Fruit fly (Drosophila melanogaster) whole organism, embryonic: ENCODE measurements around the gene Ir20a.

Experiments
- Abd-B ChIP-seq: fragments of 200-800 bp; sonication (Bioruptor generic); optimal IDR thresholded peaks from 2 replicates; lab custom pipeline; 2018; ENCODE audit warnings: missing biosample characterization, mild to moderate bottlenecking, missing genetic modification characterization, moderate library complexity
- Antp ChIP-seq: fragments of 200-800 bp; sonication (Bioruptor generic); optimal IDR thresholded peaks from 3 replicates; lab custom pipeline; 2016; ENCODE audit warnings: missing biosample characterization, missing genetic modification characterization
- B-H1 ChIP-seq: fragments of 200-800 bp; sonication (Bioruptor generic); IDR thresholded peaks from 3 replicates; pipeline ENCODE4 v1.3.6; 2022; ENCODE audit warnings: missing biosample characterization, missing genetic modification characterization
- BEAF-32 ChIP-seq: fragments of 200-800 bp; sonication (Bioruptor generic); optimal IDR thresholded peaks from 3 replicates; lab custom pipeline; 2017; ENCODE audit warnings: missing biosample characterization, missing genetic modification characterization, mild to moderate bottlenecking, moderate library complexity, missing genetic modification reagents
- Blimp-1 ChIP-seq: fragments of 200-800 bp; sonication (Bioruptor generic); optimal IDR thresholded peaks from 3 replicates; lab custom pipeline; 2018; ENCODE audit warnings: missing biosample characterization, missing genetic modification characterization, mild to moderate bottlenecking, moderate library complexity, missing genetic modification reagents
- CG10209 ChIP-seq: fragments of 200-800 bp; sonication (Bioruptor generic); optimal IDR thresholded peaks from 3 replicates; lab custom pipeline; 2017; ENCODE audit warnings: missing biosample characterization, mild to moderate bottlenecking, missing genetic modification characterization, missing genetic modification reagents
- CG10274 ChIP-seq: fragments of 200-800 bp; sonication (Bioruptor generic); optimal IDR thresholded peaks from 3 replicates; lab custom pipeline; 2017; ENCODE audit warnings: missing biosample characterization, mild to moderate bottlenecking, missing genetic modification characterization
- CG11093 ChIP-seq: fragments of 200-800 bp; sonication (Bioruptor generic); IDR thresholded peaks from 3 replicates; pipeline ENCODE4 v1.3.6; 2022; ENCODE audit warnings: missing biosample characterization, missing genetic modification characterization
- CG13123 ChIP-seq: fragments of 200-800 bp; sonication (Bioruptor generic); optimal IDR thresholded peaks from 2 replicates; lab custom pipeline; 2016; ENCODE audit warnings: missing biosample characterization, missing genetic modification characterization
- CG14441 ChIP-seq: fragments of 200-800 bp; sonication (Bioruptor generic); IDR thresholded peaks from 2 replicates; pipeline ENCODE4 v1.3.6; 2022; ENCODE audit warnings: missing biosample characterization, missing genetic modification characterization
- CG1603 ChIP-seq: fragments of 200-800 bp; sonication (Bioruptor generic); optimal IDR thresholded peaks from 2 replicates; lab custom pipeline; 2019; ENCODE audit warnings: missing biosample characterization, mild to moderate bottlenecking, missing genetic modification characterization, moderate library complexity
- CG17361 ChIP-seq: fragments of 200-800 bp; sonication (Bioruptor generic); IDR thresholded peaks from 3 replicates; pipeline ENCODE4 v1.3.6; 2022; ENCODE audit warnings: missing biosample characterization, missing genetic modification characterization
- CG2129 ChIP-seq: fragments of 200-800 bp; sonication (Bioruptor generic); IDR thresholded peaks from 2 replicates; pipeline ENCODE4 v1.3.6; 2022; ENCODE audit warnings: missing biosample characterization, missing genetic modification characterization; ENCODE audit not compliant: partially characterized antibody
- CG2202 ChIP-seq: fragments of 200-800 bp; sonication (Bioruptor generic); optimal IDR thresholded peaks from 2 replicates; lab custom pipeline; 2018; ENCODE audit warnings: missing biosample characterization, mild to moderate bottlenecking, missing genetic modification characterization
- CG32532 ChIP-seq: fragments of 200-800 bp; sonication (Bioruptor generic); IDR thresholded peaks from 2 replicates; pipeline ENCODE4 v1.3.6; 2022; ENCODE audit warnings: missing biosample characterization, missing genetic modification characterization
- CG34422 ChIP-seq: fragments of 200-800 bp; sonication (Bioruptor generic); IDR thresholded peaks from 3 replicates; pipeline ENCODE4 v1.3.6; 2022; ENCODE audit warnings: missing biosample characterization, missing genetic modification characterization
- CG43689 ChIP-seq: fragments of 200-800 bp; sonication (Bioruptor generic); IDR thresholded peaks from 2 replicates; pipeline ENCODE4 v1.3.6; 2022; ENCODE audit warnings: missing biosample characterization, missing genetic modification characterization
- CG4730 ChIP-seq: fragments of 200-800 bp; sonication (Bioruptor generic); IDR thresholded peaks from 2 replicates; pipeline ENCODE4 v1.3.6; 2022; ENCODE audit warnings: missing biosample characterization, missing genetic modification characterization
- CG5245 ChIP-seq: fragments of 200-800 bp; sonication (Bioruptor generic); optimal IDR thresholded peaks from 3 replicates; lab custom pipeline; 2016; ENCODE audit warnings: missing biosample characterization, missing genetic modification characterization
- CG5953 ChIP-seq: fragments of 200-800 bp; sonication (Bioruptor generic); IDR thresholded peaks from 2 replicates; pipeline ENCODE4 v1.3.6; 2022; ENCODE audit warnings: missing biosample characterization, missing genetic modification characterization
- CG6175 ChIP-seq: fragments of 200-800 bp; sonication (Bioruptor generic); IDR thresholded peaks from 3 replicates; pipeline ENCODE4 v1.3.6; 2022; ENCODE audit warnings: missing biosample characterization, missing genetic modification characterization
- CG7839 ChIP-seq: fragments of 200-800 bp; sonication (Bioruptor generic); optimal IDR thresholded peaks from 3 replicates; lab custom pipeline; 2018; ENCODE audit warnings: missing biosample characterization, mild to moderate bottlenecking, missing genetic modification characterization, moderate library complexity
- CG8089 ChIP-seq: fragments of 200-800 bp; sonication (Bioruptor generic); optimal IDR thresholded peaks from 3 replicates; lab custom pipeline; 2016; ENCODE audit warnings: missing biosample characterization, missing genetic modification characterization
- CG9932 ChIP-seq: fragments of 200-800 bp; sonication (Bioruptor generic); IDR thresholded peaks from 2 replicates; pipeline ENCODE4 v1.3.6; 2022; ENCODE audit warnings: missing biosample characterization, missing genetic modification characterization
- CoRest ChIP-seq: fragments of 200-800 bp; sonication (Bioruptor generic); optimal IDR thresholded peaks from 3 replicates; lab custom pipeline; 2018; ENCODE audit warnings: missing biosample characterization, mild to moderate bottlenecking, missing genetic modification characterization, moderate library complexity
- D19B ChIP-seq: fragments of 200-800 bp; sonication (Bioruptor generic); optimal IDR thresholded peaks from 2 replicates; lab custom pipeline; 2017; ENCODE audit warnings: missing biosample characterization, mild to moderate bottlenecking, missing genetic modification characterization
- E2f1 ChIP-seq: fragments of 200-800 bp; sonication (Bioruptor generic); IDR thresholded peaks from 2 replicates; pipeline ENCODE4 v1.3.6; 2022; ENCODE audit warnings: missing biosample characterization, missing genetic modification characterization
- Fer1 ChIP-seq: fragments of 200-800 bp; sonication (Bioruptor generic); optimal IDR thresholded peaks from 2 replicates; lab custom pipeline; 2017; ENCODE audit warnings: missing biosample characterization, mild to moderate bottlenecking, missing genetic modification characterization
- Gug ChIP-seq: fragments of 200-800 bp; sonication (Bioruptor generic); IDR thresholded peaks from 4 replicates; pipeline ENCODE4 v1.3.6; 2022; ENCODE audit warnings: missing biosample characterization, missing genetic modification characterization
- HLH54F ChIP-seq: fragments of 200-800 bp; sonication (Bioruptor generic); optimal IDR thresholded peaks from 3 replicates; lab custom pipeline; 2016; ENCODE audit warnings: missing biosample characterization, missing genetic modification characterization
- Hand ChIP-seq: fragments of 200-800 bp; sonication (Bioruptor generic); optimal IDR thresholded peaks from 2 replicates; lab custom pipeline; 2017; ENCODE audit warnings: mild to moderate bottlenecking, missing biosample characterization, missing genetic modification reagents, missing genetic modification characterization
- Hr39 ChIP-seq: fragments of >200 bp; optimal IDR thresholded peaks from 2 replicates; lab custom pipeline; 2017
- Hr51 ChIP-seq, 2 experiments: fragments of 200-800 bp; sonication (Bioruptor generic); optimal IDR thresholded peaks; 2 replicates in 1 of 2; 3 replicates in 1 of 2; lab custom pipeline; 2016 to 2018; ENCODE audit warnings: missing biosample characterization in 2 of 2, missing genetic modification characterization in 2 of 2, mild to moderate bottlenecking in 1 of 2, moderate library complexity in 1 of 2
- Med ChIP-seq: fragments of 200-800 bp; sonication (Bioruptor generic); peaks from one replicate; lab custom pipeline; 2016; ENCODE audit warnings: missing biosample characterization, missing genetic modification characterization, mild to moderate bottlenecking, inconsistent platforms, moderate library complexity
- Oli ChIP-seq: fragments of 200-800 bp; sonication (Bioruptor generic); optimal IDR thresholded peaks from 2 replicates; lab custom pipeline; 2018; ENCODE audit warnings: missing biosample characterization, mild to moderate bottlenecking, missing genetic modification characterization, moderate library complexity
- Sox102F ChIP-seq: fragments of 200-800 bp; sonication (Bioruptor generic); optimal IDR thresholded peaks from 2 replicates; lab custom pipeline; 2018; ENCODE audit warnings: missing biosample characterization, mild to moderate bottlenecking, missing genetic modification characterization, moderate library complexity
- ara ChIP-seq: fragments of 200-800 bp; sonication (Bioruptor generic); IDR thresholded peaks from 2 replicates; pipeline ENCODE4 v1.3.6; 2022; ENCODE audit warnings: missing biosample characterization, missing genetic modification characterization
- ato ChIP-seq: fragments of 200-800 bp; sonication (Bioruptor generic); IDR thresholded peaks from 2 replicates; pipeline ENCODE4 v1.3.6; 2022; ENCODE audit warnings: missing biosample characterization, missing genetic modification characterization; ENCODE audit not compliant: partially characterized antibody
- bsh ChIP-seq, 2 experiments: fragments of 200-800 bp; sonication (Bioruptor generic); optimal IDR thresholded peaks; 2 replicates each; lab custom pipeline; 2017 to 2018; ENCODE audit warnings: mild to moderate bottlenecking in 2 of 2, missing biosample characterization in 2 of 2, missing genetic modification characterization in 2 of 2, moderate library complexity in 1 of 2
- dysf ChIP-seq: fragments of 200-800 bp; sonication (Bioruptor generic); IDR thresholded peaks from 3 replicates; pipeline ENCODE4 v1.3.6; 2022; ENCODE audit warnings: missing biosample characterization, missing genetic modification characterization
- gcm ChIP-seq: fragments of 200-800 bp; sonication (Bioruptor generic); optimal IDR thresholded peaks from 2 replicates; lab custom pipeline; 2019; ENCODE audit warnings: missing biosample characterization, mild to moderate bottlenecking, missing genetic modification characterization, moderate library complexity
- her ChIP-seq: fragments of 200-800 bp; sonication (Bioruptor generic); optimal IDR thresholded peaks from 2 replicates; lab custom pipeline; 2016; ENCODE audit warnings: missing biosample characterization, missing genetic modification characterization
- mirr ChIP-seq: fragments of 200-800 bp; sonication (Bioruptor generic); optimal IDR thresholded peaks from 3 replicates; lab custom pipeline; 2018; ENCODE audit warnings: missing biosample characterization, mild to moderate bottlenecking, missing genetic modification characterization
- nau ChIP-seq: fragments of 200-800 bp; sonication (Bioruptor generic); optimal IDR thresholded peaks from 3 replicates; lab custom pipeline; 2017; ENCODE audit warnings: missing biosample characterization, mild to moderate bottlenecking, missing genetic modification characterization, missing genetic modification reagents
- pho ChIP-seq: fragments of 200-800 bp; sonication (Bioruptor generic); optimal IDR thresholded peaks from 2 replicates; lab custom pipeline; 2016; ENCODE audit warnings: missing biosample characterization, missing genetic modification characterization
- prd ChIP-seq, 3 experiments: fragments of >200 bp in 2 of 3; fragments of 200-800 bp in 1 of 3; sonication (Bioruptor generic) in 1 of 3; optimal IDR thresholded peaks in 2 of 3; IDR thresholded peaks in 1 of 3; 2 replicates in 2 of 3; 3 replicates in 1 of 3; pipeline versions ENCODE4 v1.3.6 to Lab custom; 2017 to 2022; ENCODE audit warnings: missing biosample characterization in 1 of 3, missing genetic modification characterization in 1 of 3
- sens ChIP-seq: fragments of 200-800 bp; sonication (Bioruptor generic); peaks from one replicate; lab custom pipeline; 2016; ENCODE audit warnings: missing biosample characterization, missing genetic modification characterization
- tgo ChIP-seq: fragments of 200-800 bp; sonication (Bioruptor generic); IDR thresholded peaks from 3 replicates; pipeline ENCODE4 v1.3.6; 2022; ENCODE audit warnings: missing biosample characterization, missing genetic modification characterization
- vfl ChIP-seq: fragments of 200-800 bp; sonication (Bioruptor generic); optimal IDR thresholded peaks from 2 replicates; lab custom pipeline; 2016; ENCODE audit warnings: missing biosample characterization, missing genetic modification characterization
- wor ChIP-seq: fragments of 200-800 bp; sonication (Bioruptor generic); IDR thresholded peaks from 2 replicates; pipeline ENCODE4 v1.3.6; 2022; ENCODE audit warnings: missing biosample characterization, missing genetic modification characterization
- zf30C ChIP-seq: fragments of 200-800 bp; sonication (Bioruptor generic); optimal IDR thresholded peaks from 3 replicates; lab custom pipeline; 2018; ENCODE audit warnings: missing biosample characterization, mild to moderate bottlenecking, missing genetic modification characterization

The Ir20a gene

DNA sequence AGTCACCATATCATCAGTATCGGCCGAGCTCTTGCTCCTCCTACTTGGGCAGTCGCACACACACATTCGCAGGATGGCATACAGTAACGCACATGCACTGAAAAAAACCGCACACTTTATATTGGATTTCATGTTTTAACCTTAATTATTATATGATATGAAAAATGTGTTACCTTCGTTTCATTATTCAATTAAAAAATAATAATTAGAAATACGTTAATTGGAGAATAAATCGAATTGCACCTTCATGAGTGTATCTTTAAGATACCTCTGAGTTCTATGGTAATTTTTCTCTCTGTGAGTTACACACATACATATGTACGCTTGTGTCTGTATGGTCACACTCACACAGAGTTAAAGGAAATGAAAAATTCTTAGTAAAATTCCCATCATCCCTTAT, 18.3 kb upstream of the Ir20a start (continued):
- no peak for TF ChIP-seq CG34422
- no peak for TF ChIP-seq gcm (GFP tag; lab: Kevin White, UChicago)
- no peak for TF ChIP-seq bsh (GFP tag; optimal IDR thresholded peaks at IDR 0.05; lab: Kevin White, UChicago)
- TF ChIP-seq B-H1 (GFP tag; lab: Robert Waterston, UW) = no peak
- no peak for TF ChIP-seq ato (GFP tag; lab: Robert Waterston, UW)
- peak; percentile 43 for TF ChIP-seq CG7839 (tag; lab: Kevin White, UChicago)
- TF ChIP-seq D19B (GFP tag; lab: Kevin White, UChicago) = no peak
- peak; percentile 39 for TF ChIP-seq Sox102F (GFP tag; lab: Kevin White, UChicago)
- no peak for TF ChIP-seq CG5953 (GFP tag; lab: Robert Waterston, UW)
- TF ChIP-seq CG4730 (GFP tag; lab: Robert Waterston, UW) = no peak
- TF ChIP-seq Oli (tag; lab: Kevin White, UChicago) = peak; percentile 8
- TF ChIP-seq ara = no peak
- peak; percentile 23 for TF ChIP-seq zf30C (GFP tag; lab: Kevin White, UChicago)
- no peak for TF ChIP-seq E2f1
- no peak for TF ChIP-seq HLH54F
- TF ChIP-seq BEAF-32 (GFP tag; lab: Kevin White, UChicago) = no peak
- TF ChIP-seq Hand = no peak
- no peak for TF ChIP-seq CG10274 (GFP tag; lab: Kevin White, UChicago)
- TF ChIP-seq Gug (GFP tag; lab: Robert Waterston, UW) = no peak
- TF ChIP-seq vfl (GFP tag; lab: Kevin White, UChicago) = no peak
- TF ChIP-seq CG1603 (tag; lab: Kevin White, UChicago) = no peak
- no peak for TF ChIP-seq pho (GFP tag; lab: Kevin White, UChicago)
- TF ChIP-seq Fer1 (GFP tag; lab: Kevin White, UChicago) = no peak
- no peak for TF ChIP-seq CG2129 (GFP tag; lab: Robert Waterston, UW)
- peak in 1 of 2 experiments; percentile 51 for TF ChIP-seq Hr51 (GFP tag; optimal IDR thresholded peaks at IDR 0.05; lab: Kevin White, UChicago)
- no peak for TF ChIP-seq nau (GFP tag; lab: Kevin White, UChicago)
- TF ChIP-seq CG14441 (GFP tag; lab: Robert Waterston, UW) = 0 out of 2 replicates have a peak, but pooled peaks have one; percentile 10
- no peak for TF ChIP-seq wor (GFP tag; lab: Robert Waterston, UW)
- TF ChIP-seq Med (GFP tag; lab: Kevin White, UChicago) = peak; percentile 40
- TF ChIP-seq CG2202 (tag; lab: Kevin White, UChicago) = no peak
- TF ChIP-seq tgo (GFP tag; lab: Robert Waterston, UW) = no peak
- TF ChIP-seq CG17361 (GFP tag; lab: Robert Waterston, UW) = 0 out of 3 replicates have a peak, but pooled peaks have one; percentile 20
- no peak for TF ChIP-seq prd (optimal IDR thresholded peaks at IDR 0.05; lab: Kevin White, UChicago)
- peak; percentile 17; the same call in 1 of the 3 replicates for TF ChIP-seq prd (GFP tag; IDR thresholded peaks at IDR 0.05; lab: Robert Waterston, UW)
- no peak for TF ChIP-seq dysf
- TF ChIP-seq CG43689 (GFP tag; lab: Robert Waterston, UW) = no peak
- no peak for TF ChIP-seq CG8089
- peak; percentile 36 for TF ChIP-seq Blimp-1 (GFP tag; lab: Kevin White, UChicago)
- peak; percentile 5 for TF ChIP-seq Abd-B (GFP tag; lab: Kevin White, UChicago)
- TF ChIP-seq CG32532 (GFP tag; lab: Robert Waterston, UW) = no peak
- no peak for TF ChIP-seq Antp (GFP tag; lab: Kevin White, UChicago)
- no peak for TF ChIP-seq CG10209 (GFP tag; lab: Kevin White, UChicago)
- TF ChIP-seq CoRest (tag; lab: Kevin White, UChicago) = peak; percentile 26
- TF ChIP-seq CG6175 (GFP tag; lab: Robert Waterston, UW) = no peak
- TF ChIP-seq her (GFP tag; lab: Kevin White, UChicago) = no peak
- peak; percentile 1 for TF ChIP-seq sens (GFP tag; lab: Kevin White, UChicago)
- no peak for TF ChIP-seq CG9932 (GFP tag; lab: Robert Waterston, UW)
- TF ChIP-seq Hr39 (lab: Kevin White, UChicago) = no peak
- no peak for TF ChIP-seq CG5245 (GFP tag; lab: Kevin White, UChicago)
- TF ChIP-seq CG11093 = no peak
- no peak for TF ChIP-seq mirr
- TF ChIP-seq CG13123 = no peak
